Worm (Caenorhabditis elegans) whole organism, early embryonic: ENCODE measurements around the gene pqn-87.
A peak's percentile ranks its signal among the peaks of the same experiment; 100 is the strongest.
"Not testable (repeated sequence)": the region's sequence is repeated elsewhere in the genome, so short reads cannot be mapped to it uniquely, and the experiment has no call there.

Experiments used
- B0310.2 ChIP-seq: sonication (generic microtip); optimal IDR thresholded peaks from 2 replicates; lab custom pipeline; 2016; ENCODE audit warnings: mild to moderate bottlenecking, missing genetic modification characterization, missing compliant biosample characterization
- F13C5.2 ChIP-seq: sonication (generic microtip); optimal IDR thresholded peaks from 2 replicates; lab custom pipeline; 2017; ENCODE audit warnings: mild to moderate bottlenecking, missing genetic modification characterization, inconsistent platforms, missing compliant biosample characterization
- aly-1 ChIP-seq: sonication (generic microtip); optimal IDR thresholded peaks from 2 replicates; lab custom pipeline; 2016; ENCODE audit warnings: missing genetic modification characterization, missing compliant biosample characterization
- ama-1 ChIP-seq: fragments of 150-350 bp; optimal IDR thresholded peaks from 2 replicates; lab custom pipeline; 2014
- ceh-13 ChIP-seq: fragments of 200-800 bp; sonication (Bioruptor generic); optimal IDR thresholded peaks from 2 replicates; lab custom pipeline; 2018; ENCODE audit warnings: mild to moderate bottlenecking, missing genetic modification characterization, missing compliant biosample characterization
- ceh-36 ChIP-seq: sonication (generic microtip); optimal IDR thresholded peaks from 2 replicates; lab custom pipeline; 2016; ENCODE audit warnings: missing genetic modification characterization, inconsistent platforms, missing compliant biosample characterization
- ets-7 ChIP-seq: sonication (generic microtip); optimal IDR thresholded peaks from 2 replicates; lab custom pipeline; 2016; ENCODE audit warnings: missing genotype, missing genetic modification characterization, missing compliant biosample characterization
- flt-1 ChIP-seq: fragments of 200-800 bp; sonication (Bioruptor generic); IDR thresholded peaks from 2 replicates; pipeline ENCODE4 v1.3.6; 2022; ENCODE audit warnings: missing genetic modification characterization, missing compliant biosample characterization
- hmbx-1 ChIP-seq: sonication (generic microtip); optimal IDR thresholded peaks from 2 replicates; lab custom pipeline; 2016; ENCODE audit warnings: mild to moderate bottlenecking, missing genetic modification characterization, missing compliant biosample characterization
- hmg-4 ChIP-seq: fragments of 200-800 bp; sonication (Bioruptor generic); optimal IDR thresholded peaks from 2 replicates; lab custom pipeline; 2018; ENCODE audit warnings: mild to moderate bottlenecking, missing genetic modification characterization, missing compliant biosample characterization
- hnd-1 ChIP-seq: sonication (generic microtip); optimal IDR thresholded peaks from 2 replicates; lab custom pipeline; 2016; ENCODE audit warnings: missing genetic modification characterization, missing compliant biosample characterization
- pes-1 ChIP-seq: fragments of 200-800 bp; sonication (Bioruptor generic); IDR thresholded peaks from 2 replicates; pipeline ENCODE4 v1.3.6; 2022; ENCODE audit warnings: missing genetic modification reagents, missing genetic modification characterization, missing compliant biosample characterization
- scrt-1 ChIP-seq: fragments of 200-800 bp; sonication (Bioruptor generic); IDR thresholded peaks from 2 replicates; pipeline ENCODE4 v1.3.6; 2022; ENCODE audit warnings: missing genetic modification characterization, missing compliant biosample characterization
- sea-1 ChIP-seq: fragments of 200-800 bp; sonication (Bioruptor generic); conservative IDR thresholded peaks from 2 replicates; pipeline ENCODE4 v1.3.6; 2022; ENCODE audit warnings: missing genetic modification characterization, missing compliant biosample characterization
- tbx-11 ChIP-seq: fragments of 200-800 bp; sonication (Bioruptor generic); IDR thresholded peaks from 2 replicates; pipeline ENCODE4 v1.3.6; 2022; ENCODE audit warnings: missing genetic modification characterization, missing compliant biosample characterization
- tbx-37 ChIP-seq: fragments of 200-800 bp; sonication (Bioruptor generic); conservative IDR thresholded peaks from 2 replicates; pipeline ENCODE4 v1.3.6; 2022; ENCODE audit warnings: missing genetic modification reagents, missing genetic modification characterization, missing compliant biosample characterization
- tra-4 ChIP-seq: sonication (generic microtip); optimal IDR thresholded peaks from 2 replicates; lab custom pipeline; 2017; ENCODE audit warnings: missing genetic modification characterization, missing compliant biosample characterization

Gene pqn-87

DNA sequence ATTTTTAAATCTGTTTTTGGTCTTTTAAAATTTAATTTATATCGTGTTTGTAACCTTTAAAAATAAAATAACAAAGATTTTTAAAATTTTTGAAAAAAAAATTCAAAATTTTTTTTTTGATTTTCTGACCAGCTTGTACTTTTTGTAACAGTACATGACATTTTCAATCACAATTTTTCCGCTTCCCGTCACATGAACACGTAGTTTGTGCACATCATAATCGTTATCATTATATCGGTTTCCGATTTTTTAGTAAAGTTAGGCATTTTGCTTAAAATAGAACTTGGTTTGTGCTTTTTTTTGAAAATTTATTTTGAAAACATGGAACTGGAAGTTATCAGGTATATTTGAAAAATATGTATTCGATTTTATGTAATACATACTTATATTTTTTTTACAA, 38.2 kb downstream of the pqn-87 start:
- TF ChIP-seq tbx-37 (GFP tag; lab: Robert Waterston, UW), result no peak
- TF ChIP-seq tbx-11 (GFP tag; lab: Robert Waterston, UW), result no peak

DNA sequence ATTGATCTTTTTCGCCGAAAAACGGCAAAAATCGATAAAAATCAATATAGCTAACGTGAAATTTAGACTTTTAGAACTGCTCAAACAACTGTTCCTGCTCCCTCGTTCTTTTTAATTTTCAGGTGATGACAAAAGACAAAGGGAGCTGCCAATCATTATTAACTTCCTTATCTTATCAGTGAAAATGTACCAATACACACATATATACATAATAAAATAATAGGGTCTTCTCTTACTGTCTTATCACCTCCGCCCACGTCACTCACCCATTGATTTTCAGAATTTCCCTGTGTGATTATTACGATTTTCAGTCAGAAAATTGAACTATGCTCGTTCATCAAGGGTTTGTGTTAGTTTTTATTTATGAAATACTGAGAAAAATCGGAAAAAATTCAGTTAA, 39.2 kb downstream of the pqn-87 start, which contains the start of gene Y57A10A.14:
Y57A10A.14 (plus strand) TSS at position 228 of the 400 bp plus-strand sequence.
- TF ChIP-seq ama-1 (lab: Kevin White, UChicago), result no peak
- no peak for TF ChIP-seq tbx-37 (GFP tag; lab: Robert Waterston, UW)
- no peak for TF ChIP-seq ceh-13 (GFP tag; lab: Kevin White, UChicago)
- no peak for TF ChIP-seq ceh-36 (tag; lab: Kevin White, UChicago)
- TF ChIP-seq ets-7, result no peak
- TF ChIP-seq tra-4 (tag; lab: Kevin White, UChicago), result no peak
- no peak for TF ChIP-seq F13C5.2 (tag; lab: Kevin White, UChicago)
- TF ChIP-seq aly-1, result no peak
- no peak for TF ChIP-seq flt-1 (GFP tag; lab: Robert Waterston, UW)

DNA sequence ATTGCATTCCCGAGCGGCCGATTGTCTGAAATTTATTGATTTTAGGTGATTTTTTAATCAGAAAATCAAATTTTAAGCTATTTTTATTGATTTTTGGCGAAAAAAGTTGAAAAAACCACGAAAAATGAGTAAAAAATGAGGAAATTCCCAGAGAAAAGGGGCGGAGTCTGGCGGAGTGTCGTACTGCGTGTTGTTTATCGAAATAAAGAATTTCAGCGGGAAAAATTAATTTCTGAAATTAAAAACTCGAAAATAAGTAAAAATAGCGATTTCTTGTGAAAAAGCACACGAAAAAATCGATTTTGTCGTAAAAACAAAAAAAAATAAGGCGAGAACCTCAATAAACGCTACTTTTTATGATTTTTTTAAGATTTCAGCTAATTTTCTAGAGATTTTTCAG, 40.0 kb downstream of the pqn-87 start, which contains the start of gene Y57A10A.13:
Y57A10A.13 (minus strand) TSS at position 46 of the 400 bp plus-strand sequence.
- TF ChIP-seq hmg-4 (no peak), tra-4 (tag; lab: Kevin White, UChicago) (no peak), aly-1 (no peak), ceh-36 (tag; lab: Kevin White, UChicago) (no peak), hnd-1 (no peak), tbx-37 (GFP tag; lab: Robert Waterston, UW) (no peak), F13C5.2 (tag; lab: Kevin White, UChicago) (no peak), ceh-13 (GFP tag; lab: Kevin White, UChicago) (no peak)

DNA sequence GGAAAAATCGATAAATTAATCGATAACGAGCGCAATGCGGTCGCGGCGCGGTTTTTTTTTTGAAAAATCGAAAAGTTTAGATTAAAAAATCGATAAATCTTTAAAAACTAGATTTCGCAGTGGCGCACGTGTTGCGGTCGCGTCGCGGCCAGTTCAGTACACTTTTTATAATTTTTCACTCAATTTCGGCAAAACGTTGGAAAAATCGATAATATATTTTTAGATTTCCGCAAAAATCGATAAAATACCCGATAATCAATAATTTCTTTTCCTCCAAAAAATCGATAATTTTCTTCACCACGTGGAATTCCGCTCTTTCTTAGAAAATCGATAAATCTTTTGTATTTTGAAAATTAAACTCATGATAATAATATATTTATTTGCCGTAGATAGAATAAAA, 48.4 kb downstream of the pqn-87 start:
- TF ChIP-seq tbx-37 (GFP tag; lab: Robert Waterston, UW) (no peak), pes-1 (GFP tag; lab: Robert Waterston, UW) (no peak), hmg-4 (no peak), F13C5.2 (tag; lab: Kevin White, UChicago) (no peak), ama-1 (lab: Kevin White, UChicago) (no peak), ceh-36 (tag; lab: Kevin White, UChicago) (no peak), tbx-11 (GFP tag; lab: Robert Waterston, UW) (no peak), ceh-13 (GFP tag; lab: Kevin White, UChicago) (no peak), ets-7 (no peak), hmbx-1 (tag; lab: Kevin White, UChicago) (no peak), sea-1 (GFP tag; lab: Robert Waterston, UW) (no peak), scrt-1 (GFP tag; lab: Robert Waterston, UW) (no peak), aly-1 (no peak)

- TF ChIP-seq ceh-36 (tag; lab: Kevin White, UChicago) (no peak), tbx-11 (GFP tag; lab: Robert Waterston, UW) (0 out of 2 replicates have a peak, but pooled peaks have one; percentile 21)
Observed at ce11 chrII:12175398-12175797, 49.5 kb downstream of the pqn-87 start.

DNA sequence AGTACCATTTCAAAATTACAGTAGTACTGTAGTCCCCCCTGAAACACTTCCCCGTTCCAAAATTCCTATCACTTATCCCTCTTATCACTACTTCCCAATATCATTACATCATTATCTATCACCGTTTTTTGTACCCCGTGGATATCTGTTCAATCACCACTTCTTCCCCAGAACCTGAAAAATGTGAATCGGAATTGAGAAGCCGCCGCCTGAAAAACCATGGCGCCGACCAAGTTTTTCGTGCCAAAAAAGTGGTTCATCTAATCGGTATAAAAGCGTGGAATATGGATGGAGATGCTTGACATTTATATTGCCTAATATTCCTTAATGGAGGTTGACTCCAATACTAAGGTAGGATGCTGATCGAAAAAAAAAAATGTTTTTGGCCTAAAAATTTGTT, 52.6 kb downstream of the pqn-87 start, which contains the start of gene rol-1:
rol-1 (plus strand) TSS at position 301 of the 400 bp plus-strand sequence.
- TF ChIP-seq hnd-1 (no peak), ets-7 (no peak), hmg-4 (no peak), F13C5.2 (tag; lab: Kevin White, UChicago) (no peak), hmbx-1 (tag; lab: Kevin White, UChicago) (no peak), scrt-1 (GFP tag; lab: Robert Waterston, UW) (no peak), sea-1 (GFP tag; lab: Robert Waterston, UW) (no peak), pes-1 (GFP tag; lab: Robert Waterston, UW) (no peak), aly-1 (no peak), tra-4 (tag; lab: Kevin White, UChicago) (no peak), ceh-36 (tag; lab: Kevin White, UChicago) (no peak), ama-1 (lab: Kevin White, UChicago) (no peak), flt-1 (GFP tag; lab: Robert Waterston, UW) (no peak), tbx-37 (GFP tag; lab: Robert Waterston, UW) (no peak), B0310.2 (tag; lab: Kevin White, UChicago) (no peak)

ce11 chrII:12169487-12170128, 55.3 kb downstream of the pqn-87 start:
- no peak for TF ChIP-seq hnd-1
- TF ChIP-seq ceh-36 (tag; lab: Kevin White, UChicago), result peak; percentile 92

DNA sequence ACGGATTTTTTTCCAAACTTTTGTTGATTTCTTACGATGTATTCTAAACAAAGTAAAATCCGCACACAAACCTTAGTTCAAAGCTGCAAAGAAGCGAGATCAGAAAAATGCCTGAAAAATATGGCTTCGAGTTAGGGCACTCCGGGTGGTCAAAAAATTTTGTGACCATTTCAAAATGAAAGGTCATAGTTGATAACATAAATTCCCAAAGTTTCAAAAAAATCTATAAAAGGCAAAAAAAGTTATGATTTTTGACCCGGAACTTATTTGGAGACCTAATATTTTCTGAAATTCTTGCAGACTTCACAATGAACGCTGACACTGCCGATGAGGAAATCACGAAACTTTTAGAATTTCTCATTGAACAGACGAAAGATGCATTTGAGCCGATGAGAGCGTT, 60.3 kb downstream of the pqn-87 start, which contains the start of gene Y57A10A.8:
Y57A10A.8 (plus strand) TSS at position 301 of the 400 bp plus-strand sequence.
- TF ChIP-seq F13C5.2 (tag; lab: Kevin White, UChicago); flt-1 (GFP tag; lab: Robert Waterston, UW); aly-1: not testable (repeated sequence)

DNA sequence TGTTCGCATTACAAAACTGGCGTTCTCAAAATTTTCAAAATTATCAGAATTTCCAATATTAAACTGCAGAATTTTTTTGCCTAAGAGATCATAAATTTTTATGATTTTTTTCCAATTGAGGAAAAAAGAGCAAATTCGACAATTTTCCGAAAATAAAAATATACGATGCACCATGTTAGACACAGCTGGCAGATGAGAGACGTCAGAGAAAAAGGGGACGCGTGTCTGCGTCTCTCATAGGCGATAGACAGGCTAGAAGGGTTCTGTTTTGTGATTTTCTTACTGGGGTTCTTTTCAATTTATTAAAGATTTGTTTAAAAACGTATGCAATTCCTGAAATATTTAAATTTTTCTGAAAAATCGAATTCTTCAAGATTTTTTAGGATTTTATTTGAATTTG, 61.9 kb downstream of the pqn-87 start:
- TF ChIP-seq hmbx-1 (tag; lab: Kevin White, UChicago) (no peak), ceh-13 (GFP tag; lab: Kevin White, UChicago) (no peak), ets-7 (no peak), tra-4 (tag; lab: Kevin White, UChicago) (no peak), ama-1 (lab: Kevin White, UChicago) (no peak)
